Fruit fly (Drosophila melanogaster) whole organism, embryonic: ENCODE data around the gene nbs.

Source experiments
- Atf6 ChIP-seq: fragments of 200-800 bp; sonication (Bioruptor generic); IDR thresholded peaks from 2 replicates; pipeline ENCODE4 v1.3.6; 2022; ENCODE audit warnings: missing biosample characterization, missing genetic modification characterization
- Bteb2 ChIP-seq: fragments of 200-800 bp; sonication (Bioruptor generic); optimal IDR thresholded peaks from 2 replicates; lab custom pipeline; 2016; ENCODE audit warnings: missing biosample characterization, missing genetic modification characterization
- CG10209 ChIP-seq: fragments of 200-800 bp; sonication (Bioruptor generic); optimal IDR thresholded peaks from 3 replicates; lab custom pipeline; 2017; ENCODE audit warnings: missing biosample characterization, mild to moderate bottlenecking, missing genetic modification characterization, missing genetic modification reagents
- CG10979 ChIP-seq: fragments of 200-800 bp; sonication (Bioruptor generic); optimal IDR thresholded peaks from 2 replicates; lab custom pipeline; 2018; ENCODE audit warnings: missing biosample characterization, mild to moderate bottlenecking, missing genetic modification characterization, moderate library complexity
- CG11085 ChIP-seq: fragments of 200-800 bp; sonication (Bioruptor generic); IDR thresholded peaks from 2 replicates; pipeline ENCODE4 v1.3.6; 2022; ENCODE audit warnings: missing biosample characterization, missing genetic modification characterization
- CG11504 ChIP-seq: fragments of 200-800 bp; sonication (Bioruptor generic); optimal IDR thresholded peaks from 3 replicates; lab custom pipeline; 2019; ENCODE audit warnings: missing biosample characterization, mild to moderate bottlenecking, missing genetic modification characterization, moderate library complexity
- CG12659 ChIP-seq: fragments of 200-800 bp; sonication (Bioruptor generic); optimal IDR thresholded peaks from 3 replicates; lab custom pipeline; 2017; ENCODE audit warnings: mild to moderate bottlenecking, missing biosample characterization, missing genetic modification reagents, missing genetic modification characterization
- CG12769 ChIP-seq: fragments of 200-800 bp; sonication (Bioruptor generic); optimal IDR thresholded peaks from 2 replicates; lab custom pipeline; 2019; ENCODE audit warnings: missing biosample characterization, mild to moderate bottlenecking, missing genetic modification characterization, moderate library complexity
- CG13775 ChIP-seq: fragments of 200-800 bp; sonication (Bioruptor generic); optimal IDR thresholded peaks from 3 replicates; lab custom pipeline; 2017; ENCODE audit warnings: missing biosample characterization, mild to moderate bottlenecking, missing genetic modification characterization
- CG14860 ChIP-seq: fragments of 200-800 bp; sonication (Bioruptor generic); IDR thresholded peaks from 3 replicates; pipeline ENCODE4 v1.3.6; 2022; ENCODE audit warnings: missing biosample characterization, missing genetic modification characterization; ENCODE audit not compliant: partially characterized antibody
- CG15514 ChIP-seq: fragments of 200-800 bp; sonication (Bioruptor generic); optimal IDR thresholded peaks from 3 replicates; lab custom pipeline; 2017; ENCODE audit warnings: missing biosample characterization, missing genetic modification characterization, mild to moderate bottlenecking, moderate library complexity, missing genetic modification reagents
- CG16815 ChIP-seq: fragments of 200-800 bp; sonication (Bioruptor generic); optimal IDR thresholded peaks from 3 replicates; lab custom pipeline; 2017; ENCODE audit warnings: missing biosample characterization, mild to moderate bottlenecking, missing genetic modification characterization
- CG17568 ChIP-seq: fragments of 200-800 bp; sonication (Bioruptor generic); optimal IDR thresholded peaks from 2 replicates; lab custom pipeline; 2018; ENCODE audit warnings: missing biosample characterization, mild to moderate bottlenecking, missing genetic modification characterization, moderate library complexity
- CG1832 ChIP-seq: fragments of 200-800 bp; sonication (Bioruptor generic); optimal IDR thresholded peaks from 2 replicates; lab custom pipeline; 2017; ENCODE audit warnings: missing biosample characterization, mild to moderate bottlenecking, missing genetic modification characterization, inconsistent platforms
- CG18619 ChIP-seq: fragments of 200-800 bp; sonication (Bioruptor generic); optimal IDR thresholded peaks from 3 replicates; lab custom pipeline; 2017; ENCODE audit warnings: missing biosample characterization, mild to moderate bottlenecking, missing genetic modification characterization
- CG2116 ChIP-seq: fragments of 200-800 bp; sonication (Bioruptor generic); optimal IDR thresholded peaks from 3 replicates; lab custom pipeline; 2018; ENCODE audit warnings: missing biosample characterization, mild to moderate bottlenecking, missing genetic modification characterization
- CG2875 ChIP-seq: fragments of 200-800 bp; sonication (Bioruptor generic); optimal IDR thresholded peaks from 2 replicates; lab custom pipeline; 2017; ENCODE audit warnings: missing biosample characterization, mild to moderate bottlenecking, missing genetic modification characterization, missing genetic modification reagents
- CG31224 ChIP-seq: fragments of 200-800 bp; sonication (Bioruptor generic); IDR thresholded peaks from 2 replicates; pipeline ENCODE4 v1.3.6; 2022; ENCODE audit warnings: missing biosample characterization, missing genetic modification characterization
- CG33213 ChIP-seq: fragments of 200-800 bp; sonication (Bioruptor generic); optimal IDR thresholded peaks from 3 replicates; lab custom pipeline; 2016; ENCODE audit warnings: missing biosample characterization, missing genetic modification characterization
- CG6254 ChIP-seq: fragments of 200-800 bp; sonication (Bioruptor generic); optimal IDR thresholded peaks from 3 replicates; lab custom pipeline; 2017; ENCODE audit warnings: mild to moderate bottlenecking, missing biosample characterization, missing genetic modification reagents, missing genetic modification characterization
- CG6654 ChIP-seq: fragments of 200-800 bp; sonication (Bioruptor generic); optimal IDR thresholded peaks from 2 replicates; lab custom pipeline; 2017; ENCODE audit warnings: missing biosample characterization, mild to moderate bottlenecking, missing genetic modification characterization
- CoRest ChIP-seq: fragments of 200-800 bp; sonication (Bioruptor generic); optimal IDR thresholded peaks from 3 replicates; lab custom pipeline; 2018; ENCODE audit warnings: missing biosample characterization, mild to moderate bottlenecking, missing genetic modification characterization, moderate library complexity
- Deaf1 ChIP-seq: fragments of 200-800 bp; optimal IDR thresholded peaks from 3 replicates; lab custom pipeline; 2019; ENCODE audit warnings: missing biosample characterization, mild to moderate bottlenecking, missing genetic modification characterization, moderate library complexity
- Dref ChIP-seq: fragments of 200-800 bp; sonication (Bioruptor generic); IDR thresholded peaks from 2 replicates; pipeline ENCODE4 v1.3.6; 2022; ENCODE audit warnings: missing biosample characterization, missing genetic modification characterization
- HHEX ChIP-seq: fragments of 200-800 bp; sonication (Bioruptor generic); optimal IDR thresholded peaks from 3 replicates; lab custom pipeline; 2017; ENCODE audit warnings: missing biosample characterization, mild to moderate bottlenecking, missing genetic modification characterization, missing genetic modification reagents
- HLH4C ChIP-seq: fragments of 200-800 bp; sonication (Bioruptor generic); IDR thresholded peaks from 3 replicates; pipeline ENCODE4 v1.3.6; 2022; ENCODE audit warnings: missing biosample characterization, missing genetic modification characterization; ENCODE audit not compliant: partially characterized antibody
- Hmx ChIP-seq: fragments of 200-800 bp; sonication (Bioruptor generic); optimal IDR thresholded peaks from 2 replicates; lab custom pipeline; 2016; ENCODE audit warnings: missing biosample characterization, missing genetic modification characterization
- Hr3 ChIP-seq: fragments of 200-800 bp; sonication (Bioruptor generic); optimal IDR thresholded peaks from 3 replicates; lab custom pipeline; 2016; ENCODE audit warnings: missing biosample characterization, missing genetic modification characterization
- Lpt ChIP-seq: fragments of >200 bp; optimal IDR thresholded peaks from 2 replicates; lab custom pipeline; 2018; ENCODE audit warnings: missing biosample characterization, missing genetic modification characterization
- MBD-R2 ChIP-seq: fragments of 200-800 bp; sonication (Bioruptor generic); IDR thresholded peaks from 2 replicates; pipeline ENCODE4 v1.3.6; 2022; ENCODE audit warnings: missing biosample characterization, missing genetic modification characterization
- MESR4 ChIP-seq: fragments of 200-800 bp; sonication (Bioruptor generic); optimal IDR thresholded peaks from 2 replicates; lab custom pipeline; 2018; ENCODE audit warnings: missing biosample characterization, mild to moderate bottlenecking, missing genetic modification characterization, moderate library complexity
- NfI ChIP-seq: fragments of 200-800 bp; sonication (Bioruptor generic); optimal IDR thresholded peaks from 3 replicates; lab custom pipeline; 2018; ENCODE audit warnings: missing biosample characterization, mild to moderate bottlenecking, missing genetic modification characterization, moderate library complexity
- Rfx ChIP-seq: fragments of 200-800 bp; sonication (Bioruptor generic); IDR thresholded peaks from 2 replicates; pipeline ENCODE4 v1.3.6; 2022; ENCODE audit warnings: missing biosample characterization, missing genetic modification characterization
- Xbp1 ChIP-seq: fragments of 200-800 bp; sonication (Bioruptor generic); optimal IDR thresholded peaks from 3 replicates; lab custom pipeline; 2016; ENCODE audit warnings: missing biosample characterization, mild to moderate bottlenecking, missing genetic modification characterization
- ato ChIP-seq: fragments of 200-800 bp; sonication (Bioruptor generic); IDR thresholded peaks from 2 replicates; pipeline ENCODE4 v1.3.6; 2022; ENCODE audit warnings: missing biosample characterization, missing genetic modification characterization; ENCODE audit not compliant: partially characterized antibody
- corto ChIP-seq: fragments of 200-800 bp; sonication (Bioruptor generic); optimal IDR thresholded peaks from 2 replicates; lab custom pipeline; 2016; ENCODE audit warnings: missing biosample characterization, mild to moderate bottlenecking, missing genetic modification characterization, moderate library complexity
- crc ChIP-seq: fragments of 200-800 bp; sonication (Bioruptor generic); optimal IDR thresholded peaks from 2 replicates; lab custom pipeline; 2016; ENCODE audit warnings: missing biosample characterization, missing genetic modification characterization
- dpn ChIP-seq, 2 experiments: fragments of 200-800 bp; sonication (Bioruptor generic); optimal IDR thresholded peaks; 3 replicates each; lab custom pipeline; 2016; ENCODE audit warnings: missing biosample characterization in 2 of 2, missing genetic modification characterization in 2 of 2
- esg ChIP-seq: fragments of 200-800 bp; sonication (Bioruptor generic); conservative IDR thresholded peaks from 2 replicates; pipeline ENCODE4 v1.3.6; 2022; ENCODE audit warnings: missing biosample characterization, missing genetic modification characterization
- fd102C ChIP-seq: fragments of 200-800 bp; sonication (Bioruptor generic); optimal IDR thresholded peaks from 2 replicates; lab custom pipeline; 2018; ENCODE audit warnings: missing biosample characterization, mild to moderate bottlenecking, missing genetic modification characterization, moderate library complexity
- fd64A ChIP-seq: fragments of 200-800 bp; sonication (Bioruptor generic); optimal IDR thresholded peaks from 3 replicates; lab custom pipeline; 2018; ENCODE audit warnings: missing biosample characterization, mild to moderate bottlenecking, missing genetic modification characterization
- gcm2 ChIP-seq: fragments of 200-800 bp; sonication (Bioruptor generic); optimal IDR thresholded peaks from 2 replicates; lab custom pipeline; 2016; ENCODE audit warnings: missing biosample characterization, missing genetic modification characterization
- gem ChIP-seq: fragments of 200-800 bp; sonication (Bioruptor generic); optimal IDR thresholded peaks from 2 replicates; lab custom pipeline; 2019; ENCODE audit warnings: missing biosample characterization, mild to moderate bottlenecking, missing genetic modification characterization, moderate library complexity
- jing ChIP-seq: fragments of 200-800 bp; sonication (Bioruptor generic); optimal IDR thresholded peaks from 2 replicates; lab custom pipeline; 2018; ENCODE audit warnings: missing biosample characterization, mild to moderate bottlenecking, missing genetic modification characterization
- klu ChIP-seq: fragments of 200-800 bp; sonication (Bioruptor generic); IDR thresholded peaks from 2 replicates; pipeline ENCODE4 v1.3.6; 2022; ENCODE audit warnings: missing biosample characterization, missing genetic modification characterization
- nerfin-1 ChIP-seq: fragments of 200-800 bp; sonication (Bioruptor generic); optimal IDR thresholded peaks from 3 replicates; lab custom pipeline; 2019; ENCODE audit warnings: missing biosample characterization, mild to moderate bottlenecking, missing genetic modification characterization, moderate library complexity
- pzg ChIP-seq: fragments of 200-800 bp; sonication (Bioruptor generic); optimal IDR thresholded peaks from 3 replicates; lab custom pipeline; 2018; ENCODE audit warnings: missing biosample characterization, mild to moderate bottlenecking, missing genetic modification characterization, moderate library complexity
- usp ChIP-seq: fragments of >200 bp; optimal IDR thresholded peaks from 2 replicates; lab custom pipeline; 2017; ENCODE audit warnings: missing biosample characterization, missing genetic modification characterization
- vfl ChIP-seq: fragments of 200-800 bp; sonication (Bioruptor generic); optimal IDR thresholded peaks from 2 replicates; lab custom pipeline; 2016; ENCODE audit warnings: missing biosample characterization, missing genetic modification characterization

nbs gene

dm6 chr3L:9690798-9691475 lies 32.1 kb downstream of the nbs start (continued):
- no peak; the same call in 1 of the 2 replicates for TF ChIP-seq esg
- no peak for TF ChIP-seq CG17568
- TF ChIP-seq vfl (GFP tag; lab: Kevin White, UChicago): no peak
- TF ChIP-seq gem (tag; lab: Kevin White, UChicago): peak; percentile 69
- peak; percentile 12 for TF ChIP-seq CG15514 (GFP tag; lab: Kevin White, UChicago)
- TF ChIP-seq CG6254 (GFP tag; lab: Kevin White, UChicago): no peak
- no peak for TF ChIP-seq CG1832 (GFP tag; lab: Kevin White, UChicago)
- TF ChIP-seq dpn (GFP tag; optimal IDR thresholded peaks at IDR 0.05; lab: Kevin White, UChicago): peak in 1 of 2 experiments; percentile 36
- TF ChIP-seq usp (GFP tag; lab: Kevin White, UChicago): no peak
- TF ChIP-seq Lpt (GFP tag; lab: Kevin White, UChicago): no peak
- peak; percentile 58 for TF ChIP-seq CG12659
- TF ChIP-seq CG16815 (GFP tag; lab: Kevin White, UChicago): no peak
- no peak for TF ChIP-seq fd64A (GFP tag; lab: Kevin White, UChicago)
- no peak for TF ChIP-seq CG13775 (GFP tag; lab: Kevin White, UChicago)
- TF ChIP-seq Hmx (GFP tag; lab: Kevin White, UChicago): peak; percentile 30
- no peak for TF ChIP-seq CG11504 (tag; lab: Kevin White, UChicago)
- TF ChIP-seq MBD-R2: 0 out of 2 replicates have a peak, but pooled peaks have one; percentile 8
- no peak for TF ChIP-seq CG10979 (tag; lab: Kevin White, UChicago)
- TF ChIP-seq CG2875 (GFP tag; lab: Kevin White, UChicago): no peak
- TF ChIP-seq CG31224 (GFP tag; lab: Robert Waterston, UW): no peak
- TF ChIP-seq Atf6 (GFP tag; lab: Robert Waterston, UW): peak; percentile 28; the same call in 1 of the 2 replicates
- TF ChIP-seq CG14860 (GFP tag; lab: Robert Waterston, UW): no peak
- no peak for TF ChIP-seq fd102C (GFP tag; lab: Kevin White, UChicago)
- TF ChIP-seq jing (GFP tag; lab: Kevin White, UChicago): no peak
- TF ChIP-seq HLH4C (GFP tag; lab: Robert Waterston, UW): no peak
- TF ChIP-seq NfI (GFP tag; lab: Kevin White, UChicago): no peak
- peak; percentile 39 for TF ChIP-seq Bteb2 (GFP tag; lab: Kevin White, UChicago)
- TF ChIP-seq crc (GFP tag; lab: Kevin White, UChicago): peak; percentile 8
- peak; percentile 58 for TF ChIP-seq CoRest (tag; lab: Kevin White, UChicago)
- peak; percentile 29 for TF ChIP-seq CG18619 (GFP tag; lab: Kevin White, UChicago)
- no peak for TF ChIP-seq HHEX (GFP tag; lab: Kevin White, UChicago)
- TF ChIP-seq pzg (GFP tag; lab: Kevin White, UChicago): no peak
- TF ChIP-seq CG6654 (GFP tag; lab: Kevin White, UChicago): no peak
- TF ChIP-seq corto (GFP tag; lab: Kevin White, UChicago): no peak
- TF ChIP-seq klu (GFP tag; lab: Robert Waterston, UW): no peak
- TF ChIP-seq Dref (GFP tag; lab: Robert Waterston, UW): no peak
- TF ChIP-seq CG33213 (GFP tag; lab: Kevin White, UChicago): no peak
- no peak for TF ChIP-seq gcm2 (GFP tag; lab: Kevin White, UChicago)
- TF ChIP-seq Hr3 (GFP tag; lab: Kevin White, UChicago): peak; percentile 29
- TF ChIP-seq Rfx: peak; percentile 41
- no peak for TF ChIP-seq CG2116 (GFP tag; lab: Kevin White, UChicago)
- TF ChIP-seq ato: no peak
- TF ChIP-seq CG12769 (tag; lab: Kevin White, UChicago): peak; percentile 87
- TF ChIP-seq Deaf1 (tag; lab: Kevin White, UChicago): no peak
- TF ChIP-seq CG10209 (GFP tag; lab: Kevin White, UChicago): peak; percentile 46
- TF ChIP-seq CG11085: no peak
- peak; percentile 10 for TF ChIP-seq Xbp1 (GFP tag; lab: Kevin White, UChicago)
- TF ChIP-seq MESR4 (GFP tag; lab: Kevin White, UChicago): no peak
- TF ChIP-seq nerfin-1 (tag; lab: Kevin White, UChicago): no peak
